Fruit fly (Drosophila melanogaster) whole organism, embryonic: ENCODE results near the gene CG15483.

Experiments
- Abd-B ChIP-seq: fragments of 200-800 bp; sonication (Bioruptor generic); optimal IDR thresholded peaks from 2 replicates; lab custom pipeline; 2018; ENCODE audit warnings: missing biosample characterization, mild to moderate bottlenecking, missing genetic modification characterization, moderate library complexity
- Antp ChIP-seq: fragments of 200-800 bp; sonication (Bioruptor generic); optimal IDR thresholded peaks from 3 replicates; lab custom pipeline; 2016; ENCODE audit warnings: missing biosample characterization, missing genetic modification characterization
- Atf3 ChIP-seq: fragments of 200-800 bp; sonication (Bioruptor generic); optimal IDR thresholded peaks from 3 replicates; lab custom pipeline; 2016; ENCODE audit warnings: missing biosample characterization, missing genetic modification characterization
- CG10147 ChIP-seq: fragments of 200-800 bp; sonication (Bioruptor generic); optimal IDR thresholded peaks from 2 replicates; lab custom pipeline; 2019; ENCODE audit warnings: missing biosample characterization, mild to moderate bottlenecking, missing genetic modification characterization, moderate library complexity
- CG10959 ChIP-seq: fragments of 200-800 bp; sonication (Bioruptor generic); IDR thresholded peaks from 2 replicates; pipeline ENCODE4 v1.3.6; 2022; ENCODE audit warnings: missing biosample characterization, missing genetic modification characterization
- CG11695 ChIP-seq: fragments of 200-800 bp; sonication (Bioruptor generic); IDR thresholded peaks from 3 replicates; pipeline ENCODE4 v1.3.6; 2022; ENCODE audit warnings: missing biosample characterization, missing genetic modification characterization
- CG13894 ChIP-seq: fragments of 200-800 bp; sonication (Bioruptor generic); optimal IDR thresholded peaks from 3 replicates; lab custom pipeline; 2018; ENCODE audit warnings: missing biosample characterization, mild to moderate bottlenecking, missing genetic modification characterization, moderate library complexity
- CG14860 ChIP-seq: fragments of 200-800 bp; sonication (Bioruptor generic); IDR thresholded peaks from 3 replicates; pipeline ENCODE4 v1.3.6; 2022; ENCODE audit warnings: missing biosample characterization, missing genetic modification characterization; ENCODE audit not compliant: partially characterized antibody
- CG14965 ChIP-seq: fragments of 200-800 bp; sonication (Bioruptor generic); optimal IDR thresholded peaks from 2 replicates; lab custom pipeline; 2016; ENCODE audit warnings: missing biosample characterization, missing genetic modification characterization, borderline replicate concordance
- CG2889 ChIP-seq: fragments of 200-800 bp; sonication (Bioruptor generic); IDR thresholded peaks from 3 replicates; pipeline ENCODE4 v1.3.6; 2022; ENCODE audit warnings: missing biosample characterization, missing genetic modification characterization
- CG32772 ChIP-seq: fragments of 200-800 bp; sonication (Bioruptor generic); IDR thresholded peaks from 2 replicates; pipeline ENCODE4 v1.3.6; 2022; ENCODE audit warnings: missing biosample characterization, missing genetic modification characterization
- CG3407 ChIP-seq: fragments of 200-800 bp; sonication (Bioruptor generic); optimal IDR thresholded peaks from 2 replicates; lab custom pipeline; 2018; ENCODE audit warnings: missing biosample characterization, mild to moderate bottlenecking, missing genetic modification characterization
- CG6813 ChIP-seq: fragments of 200-800 bp; sonication (Bioruptor generic); optimal IDR thresholded peaks from 2 replicates; lab custom pipeline; 2017; ENCODE audit warnings: missing biosample characterization, missing genetic modification characterization, mild to moderate bottlenecking, moderate library complexity, missing genetic modification reagents
- CG8924 ChIP-seq: fragments of 200-800 bp; optimal IDR thresholded peaks from 3 replicates; lab custom pipeline; 2019; ENCODE audit warnings: missing biosample characterization, mild to moderate bottlenecking, missing genetic modification characterization, moderate library complexity
- CG9817 ChIP-seq: fragments of 200-800 bp; sonication (Bioruptor generic); optimal IDR thresholded peaks from 2 replicates; lab custom pipeline; 2018; ENCODE audit warnings: missing biosample characterization, mild to moderate bottlenecking, missing genetic modification characterization, moderate library complexity
- Camta ChIP-seq: fragments of 200-800 bp; sonication (Bioruptor generic); optimal IDR thresholded peaks from 2 replicates; lab custom pipeline; 2016; ENCODE audit warnings: missing biosample characterization, missing genetic modification characterization
- D ChIP-seq, 2 experiments: fragments of 200-800 bp in 1 of 2; fragments of >200 bp in 1 of 2; sonication (Bioruptor generic) in 1 of 2; optimal IDR thresholded peaks; 2 replicates in 1 of 2; 3 replicates in 1 of 2; lab custom pipeline; 2017; ENCODE audit warnings: mild to moderate bottlenecking in 1 of 2, missing biosample characterization in 1 of 2, missing genetic modification characterization in 1 of 2, missing genetic modification reagents in 1 of 2
- Dad ChIP-seq: fragments of 200-800 bp; sonication (Bioruptor generic); optimal IDR thresholded peaks from 3 replicates; lab custom pipeline; 2016; ENCODE audit warnings: missing biosample characterization, missing genetic modification characterization
- Doc2 ChIP-seq: fragments of 200-800 bp; sonication (Bioruptor generic); IDR thresholded peaks from 2 replicates; pipeline ENCODE4 v1.3.6; 2022; ENCODE audit warnings: missing biosample characterization, missing genetic modification characterization
- Doc3 ChIP-seq: fragments of 200-800 bp; sonication (Bioruptor generic); IDR thresholded peaks from 3 replicates; pipeline ENCODE4 v1.3.6; 2022; ENCODE audit warnings: missing biosample characterization, missing genetic modification characterization; ENCODE audit not compliant: partially characterized antibody
- GATAe ChIP-seq: fragments of 200-800 bp; sonication (Bioruptor generic); conservative IDR thresholded peaks from 2 replicates; pipeline ENCODE4 v1.3.6; 2022; ENCODE audit warnings: missing biosample characterization, missing genetic modification characterization
- Gug ChIP-seq: fragments of 200-800 bp; sonication (Bioruptor generic); IDR thresholded peaks from 4 replicates; pipeline ENCODE4 v1.3.6; 2022; ENCODE audit warnings: missing biosample characterization, missing genetic modification characterization
- HLHmδ ChIP-seq: fragments of 200-800 bp; sonication (Bioruptor generic); optimal IDR thresholded peaks from 2 replicates; lab custom pipeline; 2018; ENCODE audit warnings: missing biosample characterization, mild to moderate bottlenecking, missing genetic modification characterization, moderate library complexity
- Hey ChIP-seq: fragments of 200-800 bp; sonication (Bioruptor generic); optimal IDR thresholded peaks from 3 replicates; lab custom pipeline; 2018; ENCODE audit warnings: missing biosample characterization, mild to moderate bottlenecking, missing genetic modification characterization
- Lpt ChIP-seq: fragments of >200 bp; optimal IDR thresholded peaks from 2 replicates; lab custom pipeline; 2018; ENCODE audit warnings: missing biosample characterization, missing genetic modification characterization
- Mad ChIP-seq: fragments of 200-800 bp; sonication (Bioruptor generic); optimal IDR thresholded peaks from 2 replicates; lab custom pipeline; 2016; ENCODE audit warnings: missing biosample characterization, missing genetic modification characterization
- Sin3A ChIP-seq: fragments of >200 bp; optimal IDR thresholded peaks from 2 replicates; lab custom pipeline; 2018
- Sox100B ChIP-seq: fragments of 200-800 bp; sonication (Bioruptor generic); optimal IDR thresholded peaks from 3 replicates; lab custom pipeline; 2018; ENCODE audit warnings: missing biosample characterization, mild to moderate bottlenecking, missing genetic modification characterization
- Vsx1 ChIP-seq: fragments of 200-800 bp; sonication (Bioruptor generic); optimal IDR thresholded peaks from 2 replicates; lab custom pipeline; 2017; ENCODE audit warnings: missing biosample characterization, mild to moderate bottlenecking, missing genetic modification characterization, missing genetic modification reagents
- Xbp1 ChIP-seq: fragments of 200-800 bp; sonication (Bioruptor generic); optimal IDR thresholded peaks from 3 replicates; lab custom pipeline; 2016; ENCODE audit warnings: missing biosample characterization, mild to moderate bottlenecking, missing genetic modification characterization
- ato ChIP-seq: fragments of 200-800 bp; sonication (Bioruptor generic); IDR thresholded peaks from 2 replicates; pipeline ENCODE4 v1.3.6; 2022; ENCODE audit warnings: missing biosample characterization, missing genetic modification characterization; ENCODE audit not compliant: partially characterized antibody
- bcd ChIP-seq: fragments of 200-800 bp; sonication (Bioruptor generic); optimal IDR thresholded peaks from 2 replicates; lab custom pipeline; 2017; ENCODE audit warnings: missing biosample characterization, mild to moderate bottlenecking, missing genetic modification characterization
- chif ChIP-seq, 2 experiments: fragments of 200-800 bp; sonication (Bioruptor generic); optimal IDR thresholded peaks; 3 replicates each; lab custom pipeline; 2016; ENCODE audit warnings: missing biosample characterization in 2 of 2, missing genetic modification characterization in 2 of 2
- dan ChIP-seq: fragments of 200-800 bp; sonication (Bioruptor generic); IDR thresholded peaks from 2 replicates; pipeline ENCODE4 v1.3.6; 2022; ENCODE audit warnings: missing biosample characterization, missing genetic modification characterization
- dmrt99B ChIP-seq: fragments of 200-800 bp; sonication (Bioruptor generic); optimal IDR thresholded peaks from 2 replicates; lab custom pipeline; 2018; ENCODE audit warnings: missing biosample characterization, mild to moderate bottlenecking, missing genetic modification characterization, moderate library complexity
- hbn ChIP-seq: fragments of 200-800 bp; sonication (Bioruptor generic); IDR thresholded peaks from 2 replicates; pipeline ENCODE4 v1.3.6; 2022; ENCODE audit warnings: missing biosample characterization, missing genetic modification characterization; ENCODE audit not compliant: partially characterized antibody
- ind ChIP-seq: fragments of 200-800 bp; sonication (Bioruptor generic); optimal IDR thresholded peaks from 3 replicates; lab custom pipeline; 2016; ENCODE audit warnings: missing biosample characterization, missing genetic modification characterization
- lbe ChIP-seq: fragments of 200-800 bp; sonication (Bioruptor generic); optimal IDR thresholded peaks from 2 replicates; lab custom pipeline; 2016; ENCODE audit warnings: missing biosample characterization, mild to moderate bottlenecking, missing genetic modification characterization
- luna ChIP-seq: fragments of 200-800 bp; sonication (Bioruptor generic); optimal IDR thresholded peaks from 2 replicates; lab custom pipeline; 2016; ENCODE audit warnings: missing biosample characterization, missing genetic modification characterization
- pan ChIP-seq, 4 experiments: fragments of >200 bp in 3 of 4; fragments of 200-800 bp in 1 of 4; sonication (Bioruptor generic) in 1 of 4; optimal IDR thresholded peaks in 3 of 4; IDR thresholded peaks in 1 of 4; 2 replicates each; pipeline versions ENCODE4 v1.3.6 to Lab custom; 2017 to 2022; ENCODE audit warnings: missing biosample characterization in 2 of 4, missing genetic modification characterization in 2 of 4, mixed read lengths in 1 of 4
- schlank ChIP-seq: fragments of 200-800 bp; sonication (Bioruptor generic); optimal IDR thresholded peaks from 2 replicates; lab custom pipeline; 2018; ENCODE audit warnings: missing biosample characterization, mild to moderate bottlenecking, missing genetic modification characterization
- sima ChIP-seq: fragments of 200-800 bp; sonication (Bioruptor generic); optimal IDR thresholded peaks from 2 replicates; lab custom pipeline; 2016; ENCODE audit warnings: missing biosample characterization, missing genetic modification characterization
- tgo ChIP-seq: fragments of 200-800 bp; sonication (Bioruptor generic); IDR thresholded peaks from 3 replicates; pipeline ENCODE4 v1.3.6; 2022; ENCODE audit warnings: missing biosample characterization, missing genetic modification characterization
- tll ChIP-seq, 2 experiments: fragments of 200-800 bp in 1 of 2; fragments of >200 bp in 1 of 2; sonication (Bioruptor generic) in 1 of 2; optimal IDR thresholded peaks; 2 replicates each; lab custom pipeline; 2017 to 2019; ENCODE audit warnings: missing biosample characterization in 2 of 2, missing genetic modification characterization in 2 of 2, mild to moderate bottlenecking in 1 of 2, moderate library complexity in 1 of 2
- vfl ChIP-seq: fragments of 200-800 bp; sonication (Bioruptor generic); optimal IDR thresholded peaks from 2 replicates; lab custom pipeline; 2016; ENCODE audit warnings: missing biosample characterization, missing genetic modification characterization
- vvl ChIP-seq: fragments of 200-800 bp; sonication (Bioruptor generic); IDR thresholded peaks from 2 replicates; pipeline ENCODE4 v1.3.6; 2022; ENCODE audit warnings: missing biosample characterization, missing genetic modification characterization
- wek ChIP-seq: fragments of 200-800 bp; sonication (Bioruptor generic); optimal IDR thresholded peaks from 3 replicates; lab custom pipeline; 2018; ENCODE audit warnings: missing biosample characterization, mild to moderate bottlenecking, missing genetic modification characterization, moderate library complexity
- zen ChIP-seq: fragments of 200-800 bp; sonication (Bioruptor generic); optimal IDR thresholded peaks from 3 replicates; lab custom pipeline; 2018; ENCODE audit warnings: missing biosample characterization, mild to moderate bottlenecking, missing genetic modification characterization, moderate library complexity
- zen2 ChIP-seq: fragments of 200-800 bp; sonication (Bioruptor generic); IDR thresholded peaks from 3 replicates; pipeline ENCODE4 v1.3.6; 2022; ENCODE audit warnings: missing biosample characterization, missing genetic modification characterization; ENCODE audit not compliant: partially characterized antibody

The CG15483 gene

DNA sequence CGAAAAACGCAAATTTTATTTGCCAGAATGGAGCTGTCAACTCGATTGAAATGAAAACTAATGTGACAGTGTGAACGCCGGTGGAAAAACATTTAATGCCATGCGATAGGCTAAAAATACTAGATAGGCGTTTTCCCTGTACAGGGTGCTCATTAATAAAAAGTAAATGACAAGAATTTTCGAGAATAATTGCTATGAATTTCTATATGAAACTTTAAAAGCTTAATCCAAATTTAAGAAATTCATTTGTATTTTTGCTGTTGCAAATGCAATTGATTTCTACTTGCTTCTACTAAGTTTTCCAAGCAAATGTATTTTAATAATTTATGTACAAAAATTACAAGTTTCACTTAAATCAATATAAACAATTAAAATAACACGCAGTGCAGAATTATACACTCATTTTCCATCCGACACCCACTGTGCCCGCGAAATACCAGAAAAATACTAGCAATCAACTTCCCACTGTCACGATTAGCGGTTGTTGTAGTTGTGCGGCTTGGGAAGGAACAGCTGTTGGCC is 39.8 kb downstream of the CG15483 start, which contains the start of gene Pih1D1 (continued):
- TF ChIP-seq vvl (GFP tag; lab: Robert Waterston, UW) (peak; percentile 97), CG11695 (GFP tag; lab: Robert Waterston, UW) (peak; percentile 95), Atf3 (GFP tag; lab: Kevin White, UChicago) (peak; percentile 83), Xbp1 (peak; percentile 97), tll (GFP tag; optimal IDR thresholded peaks at IDR 0.05; lab: Kevin White, UChicago) (peak; percentile 34 to 36), Mad (GFP tag; lab: Kevin White, UChicago) (peak; percentile 89), CG10959 (GFP tag; lab: Robert Waterston, UW) (peak; percentile 82), Camta (peak; percentile 93), tgo (GFP tag; lab: Robert Waterston, UW) (peak; percentile 97), wek (GFP tag; lab: Kevin White, UChicago) (no peak), zen (peak; percentile 95), hbn (no peak), chif (GFP tag; optimal IDR thresholded peaks at IDR 0.05; lab: Kevin White, UChicago) (peak; percentile 85 to 95), lbe (GFP tag; lab: Kevin White, UChicago) (no peak), CG32772 (GFP tag; lab: Robert Waterston, UW) (peak; percentile 95), Vsx1 (GFP tag; lab: Kevin White, UChicago) (no peak), dan (peak; percentile 88), HLHmδ (GFP tag; lab: Kevin White, UChicago) (no peak), D (optimal IDR thresholded peaks at IDR 0.05; lab: Kevin White, UChicago) (no peak), D (GFP tag; optimal IDR thresholded peaks at IDR 0.05; lab: Kevin White, UChicago) (peak; percentile 92), Doc2 (GFP tag; lab: Robert Waterston, UW) (peak; percentile 82), pan (optimal IDR thresholded peaks at IDR 0.05; lab: Kevin White, UChicago) (no peak), pan (GFP tag; optimal IDR thresholded peaks at IDR 0.05 in 1 of 2, IDR thresholded peaks at IDR 0.05 in 1 of 2) (peak in 1 of 2 experiments; percentile 97), zen2 (GFP tag; lab: Robert Waterston, UW) (no peak), luna (GFP tag; lab: Kevin White, UChicago) (peak; percentile 71), Sin3A (lab: Kevin White, UChicago) (peak; percentile 54), CG14860 (GFP tag; lab: Robert Waterston, UW) (no peak), Gug (GFP tag; lab: Robert Waterston, UW) (peak; percentile 93), GATAe (GFP tag; lab: Robert Waterston, UW) (peak; percentile 90), CG8924 (tag; lab: Kevin White, UChicago) (peak; percentile 95), CG13894 (peak; percentile 91), Lpt (GFP tag; lab: Kevin White, UChicago) (no peak), Sox100B (GFP tag; lab: Kevin White, UChicago) (peak; percentile 94), vfl (GFP tag; lab: Kevin White, UChicago) (peak; percentile 89), CG10147 (GFP tag; lab: Kevin White, UChicago) (peak; percentile 96), CG6813 (GFP tag; lab: Kevin White, UChicago) (peak; percentile 80), Doc3 (no peak), schlank (peak; percentile 67), Antp (GFP tag; lab: Kevin White, UChicago) (peak; percentile 83), Abd-B (GFP tag; lab: Kevin White, UChicago) (peak; percentile 97), CG3407 (GFP tag; lab: Kevin White, UChicago) (peak; percentile 82), bcd (GFP tag; lab: Kevin White, UChicago) (peak; percentile 98), ind (GFP tag; lab: Kevin White, UChicago) (peak; percentile 97), ato (no peak), Dad (GFP tag; lab: Kevin White, UChicago) (peak; percentile 79), sima (GFP tag; lab: Kevin White, UChicago) (peak; percentile 48), CG2889 (GFP tag; lab: Robert Waterston, UW) (peak; percentile 96), CG9817 (tag; lab: Kevin White, UChicago) (peak; percentile 97), CG14965 (GFP tag; lab: Kevin White, UChicago) (peak; percentile 18), Hey (tag; lab: Kevin White, UChicago) (peak; percentile 46), dmrt99B (tag; lab: Kevin White, UChicago) (peak; percentile 94)
